Fruit fly (Drosophila melanogaster) whole organism, embryonic: ENCODE results near the gene Nf-YC.

Experiments used
- Abd-B ChIP-seq: fragments of 200-800 bp; sonication (Bioruptor generic); optimal IDR thresholded peaks from 2 replicates; lab custom pipeline; 2018; ENCODE audit warnings: missing biosample characterization, mild to moderate bottlenecking, missing genetic modification characterization, moderate library complexity
- CG10366 ChIP-seq: fragments of 200-800 bp; sonication (Bioruptor generic); IDR thresholded peaks from 2 replicates; pipeline ENCODE4 v1.3.6; 2022; ENCODE audit warnings: missing biosample characterization, missing genetic modification characterization
- CG12391 ChIP-seq: fragments of 200-800 bp; sonication (Bioruptor generic); optimal IDR thresholded peaks from 3 replicates; lab custom pipeline; 2018; ENCODE audit warnings: missing biosample characterization, mild to moderate bottlenecking, missing genetic modification characterization, moderate library complexity
- CG13624 ChIP-seq: fragments of 200-800 bp; sonication (Bioruptor generic); optimal IDR thresholded peaks from 2 replicates; lab custom pipeline; 2016; ENCODE audit warnings: missing biosample characterization, missing genetic modification characterization
- CG13775 ChIP-seq: fragments of 200-800 bp; sonication (Bioruptor generic); optimal IDR thresholded peaks from 3 replicates; lab custom pipeline; 2017; ENCODE audit warnings: missing biosample characterization, mild to moderate bottlenecking, missing genetic modification characterization
- CG14667 ChIP-seq: fragments of 200-800 bp; sonication (Bioruptor generic); IDR thresholded peaks from 2 replicates; pipeline ENCODE4 v1.3.6; 2022; ENCODE audit warnings: missing biosample characterization, missing genetic modification characterization
- CG17385 ChIP-seq: fragments of 200-800 bp; sonication (Bioruptor generic); optimal IDR thresholded peaks from 3 replicates; lab custom pipeline; 2018; ENCODE audit warnings: missing biosample characterization, mild to moderate bottlenecking, missing genetic modification characterization
- CG18599 ChIP-seq: fragments of 200-800 bp; sonication (Bioruptor generic); optimal IDR thresholded peaks from 3 replicates; lab custom pipeline; 2017; ENCODE audit warnings: missing biosample characterization, missing genetic modification characterization, mild to moderate bottlenecking, moderate library complexity, missing genetic modification reagents
- CG2120 ChIP-seq: fragments of 200-800 bp; sonication (Bioruptor generic); optimal IDR thresholded peaks from 3 replicates; lab custom pipeline; 2016; ENCODE audit warnings: missing biosample characterization, missing genetic modification characterization
- CG2678 ChIP-seq: fragments of 200-800 bp; sonication (Bioruptor generic); optimal IDR thresholded peaks from 3 replicates; lab custom pipeline; 2019; ENCODE audit warnings: missing biosample characterization, mild to moderate bottlenecking, missing genetic modification characterization, moderate library complexity
- CG31441 ChIP-seq: fragments of 200-800 bp; sonication (Bioruptor generic); IDR thresholded peaks from 2 replicates; pipeline ENCODE4 v1.3.6; 2022; ENCODE audit warnings: missing biosample characterization, missing genetic modification characterization
- CG7556 ChIP-seq: fragments of 200-800 bp; sonication (Bioruptor generic); optimal IDR thresholded peaks from 2 replicates; lab custom pipeline; 2017; ENCODE audit warnings: missing biosample characterization, mild to moderate bottlenecking, missing genetic modification characterization
- CG8924 ChIP-seq: fragments of 200-800 bp; optimal IDR thresholded peaks from 3 replicates; lab custom pipeline; 2019; ENCODE audit warnings: missing biosample characterization, mild to moderate bottlenecking, missing genetic modification characterization, moderate library complexity
- CG8944 ChIP-seq: fragments of 200-800 bp; sonication (Bioruptor generic); optimal IDR thresholded peaks from 3 replicates; lab custom pipeline; 2016; ENCODE audit warnings: missing biosample characterization, missing genetic modification characterization
- CG9215 ChIP-seq: fragments of 200-800 bp; sonication (Bioruptor generic); IDR thresholded peaks from 2 replicates; pipeline ENCODE4 v1.3.6; 2022; ENCODE audit warnings: missing biosample characterization, missing genetic modification characterization
- CG9609 ChIP-seq: fragments of 200-800 bp; sonication (Bioruptor generic); optimal IDR thresholded peaks from 3 replicates; lab custom pipeline; 2016; ENCODE audit warnings: missing biosample characterization, missing genetic modification characterization
- CG9817 ChIP-seq: fragments of 200-800 bp; sonication (Bioruptor generic); optimal IDR thresholded peaks from 2 replicates; lab custom pipeline; 2018; ENCODE audit warnings: missing biosample characterization, mild to moderate bottlenecking, missing genetic modification characterization, moderate library complexity
- CoRest ChIP-seq: fragments of 200-800 bp; sonication (Bioruptor generic); optimal IDR thresholded peaks from 3 replicates; lab custom pipeline; 2018; ENCODE audit warnings: missing biosample characterization, mild to moderate bottlenecking, missing genetic modification characterization, moderate library complexity
- D19B ChIP-seq: fragments of 200-800 bp; sonication (Bioruptor generic); optimal IDR thresholded peaks from 2 replicates; lab custom pipeline; 2017; ENCODE audit warnings: missing biosample characterization, mild to moderate bottlenecking, missing genetic modification characterization
- Dfd ChIP-seq, 2 experiments: fragments of >200 bp; optimal IDR thresholded peaks; 2 replicates each; lab custom pipeline; 2017; ENCODE audit warnings: missing biosample characterization in 2 of 2, missing genetic modification characterization in 2 of 2
- Eip74EF ChIP-seq, 2 experiments: fragments of 200-800 bp in 1 of 2; fragments of >200 bp in 1 of 2; sonication (Bioruptor generic) in 1 of 2; optimal IDR thresholded peaks; 2 replicates each; lab custom pipeline; 2017 to 2019; ENCODE audit warnings: missing biosample characterization in 2 of 2, missing genetic modification characterization in 2 of 2, mild to moderate bottlenecking in 1 of 2, moderate library complexity in 1 of 2
- Hr3 ChIP-seq: fragments of 200-800 bp; sonication (Bioruptor generic); optimal IDR thresholded peaks from 3 replicates; lab custom pipeline; 2016; ENCODE audit warnings: missing biosample characterization, missing genetic modification characterization
- Lhr ChIP-seq: fragments of 200-800 bp; sonication (Bioruptor generic); optimal IDR thresholded peaks from 3 replicates; lab custom pipeline; 2017; ENCODE audit warnings: mild to moderate bottlenecking, missing biosample characterization, missing genetic modification reagents, missing genetic modification characterization
- Mad ChIP-seq: fragments of 200-800 bp; sonication (Bioruptor generic); optimal IDR thresholded peaks from 2 replicates; lab custom pipeline; 2016; ENCODE audit warnings: missing biosample characterization, missing genetic modification characterization
- Meics ChIP-seq: fragments of 200-800 bp; sonication (Bioruptor generic); optimal IDR thresholded peaks from 2 replicates; lab custom pipeline; 2017; ENCODE audit warnings: missing biosample characterization, mild to moderate bottlenecking, missing genetic modification characterization
- Oli ChIP-seq: fragments of 200-800 bp; sonication (Bioruptor generic); optimal IDR thresholded peaks from 2 replicates; lab custom pipeline; 2018; ENCODE audit warnings: missing biosample characterization, mild to moderate bottlenecking, missing genetic modification characterization, moderate library complexity
- Rfx ChIP-seq: fragments of 200-800 bp; sonication (Bioruptor generic); IDR thresholded peaks from 2 replicates; pipeline ENCODE4 v1.3.6; 2022; ENCODE audit warnings: missing biosample characterization, missing genetic modification characterization
- Side ChIP-seq: fragments of 200-800 bp; sonication (Bioruptor generic); optimal IDR thresholded peaks from 2 replicates; lab custom pipeline; 2016; ENCODE audit warnings: missing biosample characterization, missing genetic modification characterization
- Sox102F ChIP-seq: fragments of 200-800 bp; sonication (Bioruptor generic); optimal IDR thresholded peaks from 2 replicates; lab custom pipeline; 2018; ENCODE audit warnings: missing biosample characterization, mild to moderate bottlenecking, missing genetic modification characterization, moderate library complexity
- Trl ChIP-seq, 3 experiments: fragments of >200 bp in 2 of 3; fragments of 200-800 bp in 1 of 3; sonication (Bioruptor generic) in 1 of 3; optimal IDR thresholded peaks; 2 replicates in 1 of 3; 3 replicates in 2 of 3; lab custom pipeline; 2016 to 2017; ENCODE audit warnings: missing biosample characterization in 1 of 3, missing genetic modification characterization in 1 of 3
- crc ChIP-seq: fragments of 200-800 bp; sonication (Bioruptor generic); optimal IDR thresholded peaks from 2 replicates; lab custom pipeline; 2016; ENCODE audit warnings: missing biosample characterization, missing genetic modification characterization
- dm ChIP-seq: fragments of 200-800 bp; sonication (Bioruptor generic); optimal IDR thresholded peaks from 3 replicates; lab custom pipeline; 2016; ENCODE audit warnings: missing biosample characterization, missing genetic modification characterization
- dpn ChIP-seq, 2 experiments: fragments of 200-800 bp; sonication (Bioruptor generic); optimal IDR thresholded peaks; 3 replicates each; lab custom pipeline; 2016; ENCODE audit warnings: missing biosample characterization in 2 of 2, missing genetic modification characterization in 2 of 2
- grau ChIP-seq: fragments of 200-800 bp; optimal IDR thresholded peaks from 3 replicates; lab custom pipeline; 2019; ENCODE audit warnings: missing biosample characterization, mild to moderate bottlenecking, missing genetic modification characterization, moderate library complexity
- kni ChIP-seq: fragments of 200-800 bp; sonication (Bioruptor generic); optimal IDR thresholded peaks from 3 replicates; lab custom pipeline; 2017; ENCODE audit warnings: mild to moderate bottlenecking, missing biosample characterization, missing genetic modification reagents, missing genetic modification characterization
- lab ChIP-seq: fragments of 200-800 bp; sonication (Bioruptor generic); optimal IDR thresholded peaks from 3 replicates; lab custom pipeline; 2017; ENCODE audit warnings: missing biosample characterization, missing genetic modification characterization, mild to moderate bottlenecking, moderate library complexity, missing genetic modification reagents
- lilli ChIP-seq: fragments of 200-800 bp; sonication (Bioruptor generic); optimal IDR thresholded peaks from 3 replicates; lab custom pipeline; 2016; ENCODE audit warnings: missing biosample characterization, missing genetic modification characterization
- mirr ChIP-seq: fragments of 200-800 bp; sonication (Bioruptor generic); optimal IDR thresholded peaks from 3 replicates; lab custom pipeline; 2018; ENCODE audit warnings: missing biosample characterization, mild to moderate bottlenecking, missing genetic modification characterization
- pan ChIP-seq, 4 experiments: fragments of >200 bp in 3 of 4; fragments of 200-800 bp in 1 of 4; sonication (Bioruptor generic) in 1 of 4; optimal IDR thresholded peaks in 3 of 4; IDR thresholded peaks in 1 of 4; 2 replicates each; pipeline versions ENCODE4 v1.3.6 to Lab custom; 2017 to 2022; ENCODE audit warnings: missing biosample characterization in 2 of 4, missing genetic modification characterization in 2 of 4, mixed read lengths in 1 of 4
- phol ChIP-seq: fragments of 200-800 bp; sonication (Bioruptor generic); optimal IDR thresholded peaks from 3 replicates; lab custom pipeline; 2018; ENCODE audit warnings: missing biosample characterization, mild to moderate bottlenecking, missing genetic modification characterization, moderate library complexity
- prd ChIP-seq, 3 experiments: fragments of >200 bp in 2 of 3; fragments of 200-800 bp in 1 of 3; sonication (Bioruptor generic) in 1 of 3; optimal IDR thresholded peaks in 2 of 3; IDR thresholded peaks in 1 of 3; 2 replicates in 2 of 3; 3 replicates in 1 of 3; pipeline versions ENCODE4 v1.3.6 to Lab custom; 2017 to 2022; ENCODE audit warnings: missing biosample characterization in 1 of 3, missing genetic modification characterization in 1 of 3
- ranshi ChIP-seq: fragments of 200-800 bp; sonication (Bioruptor generic); IDR thresholded peaks from 2 replicates; pipeline ENCODE4 v1.3.6; 2022; ENCODE audit warnings: missing biosample characterization, missing genetic modification characterization
- sens ChIP-seq: fragments of 200-800 bp; sonication (Bioruptor generic); peaks from one replicate; lab custom pipeline; 2016; ENCODE audit warnings: missing biosample characterization, missing genetic modification characterization
- slbo ChIP-seq: fragments of 200-800 bp; sonication (Bioruptor generic); IDR thresholded peaks from 2 replicates; pipeline ENCODE4 v1.3.6; 2022; ENCODE audit warnings: missing biosample characterization, missing genetic modification characterization
- sob ChIP-seq: fragments of 200-800 bp; sonication (Bioruptor generic); IDR thresholded peaks from 2 replicates; pipeline ENCODE4 v1.3.6; 2022; ENCODE audit warnings: missing biosample characterization, missing genetic modification characterization
- sqz ChIP-seq: fragments of 200-800 bp; sonication (Bioruptor generic); optimal IDR thresholded peaks from 3 replicates; lab custom pipeline; 2018; ENCODE audit warnings: missing biosample characterization, mild to moderate bottlenecking, missing genetic modification characterization
- z ChIP-seq: fragments of 200-800 bp; sonication (Bioruptor generic); IDR thresholded peaks from 3 replicates; pipeline ENCODE4 v1.3.6; 2022; ENCODE audit warnings: missing biosample characterization, missing genetic modification characterization

The Nf-YC gene

DNA sequence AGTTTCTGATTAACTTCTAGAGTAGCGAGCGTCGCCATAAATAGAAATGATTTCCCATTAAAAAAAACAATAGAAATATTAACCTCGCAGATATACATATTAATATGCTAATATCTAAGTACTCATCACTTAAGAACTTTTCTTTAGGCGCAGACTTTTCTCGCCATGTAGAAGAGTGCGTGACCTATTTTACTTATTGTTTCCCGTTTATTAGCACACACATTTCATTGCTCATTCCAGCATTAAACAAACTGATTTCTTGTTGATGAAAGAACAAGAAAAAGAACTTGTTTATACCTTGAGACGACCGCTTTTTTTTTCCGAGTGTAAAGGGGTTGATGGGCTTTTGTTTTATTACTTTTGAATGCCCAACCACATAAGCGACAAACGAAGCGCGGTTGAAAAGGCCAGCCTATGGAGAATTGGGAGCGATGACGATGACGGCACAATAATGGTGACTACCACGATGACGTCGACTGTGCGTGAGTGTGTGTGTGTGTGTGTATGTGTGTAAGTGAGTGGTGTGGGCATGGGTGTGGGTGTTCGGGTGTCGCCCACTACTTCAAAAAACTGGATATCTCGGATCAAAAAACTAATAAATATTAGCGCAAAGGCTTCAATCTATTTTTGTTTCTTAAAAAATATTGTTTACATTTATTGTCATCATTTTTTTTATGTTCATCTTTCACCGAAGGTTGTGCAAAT, 24.6 kb downstream of the Nf-YC start (continued):
- peak; percentile 13 for TF ChIP-seq grau (tag; lab: Kevin White, UChicago)
- peak; percentile 52 for TF ChIP-seq Sox102F (GFP tag; lab: Kevin White, UChicago)
- peak; percentile 30 for TF ChIP-seq CG7556 (GFP tag; lab: Kevin White, UChicago)
- TF ChIP-seq CG31441 = 0 out of 2 replicates have a peak, but pooled peaks have one; percentile 26
- TF ChIP-seq CG9817 = peak; percentile 0
- peak; percentile 48 for TF ChIP-seq CG2678 (tag; lab: Kevin White, UChicago)
- TF ChIP-seq D19B (GFP tag; lab: Kevin White, UChicago) = peak; percentile 11
- peak; percentile 18 for TF ChIP-seq CG13775
- peak; percentile 31 for TF ChIP-seq Rfx (GFP tag; lab: Robert Waterston, UW)
- TF ChIP-seq Abd-B = peak; percentile 55
- no peak for TF ChIP-seq sqz (GFP tag; lab: Kevin White, UChicago)
- TF ChIP-seq pan (optimal IDR thresholded peaks at IDR 0.05; lab: Kevin White, UChicago) = no peak
- TF ChIP-seq pan (GFP tag; optimal IDR thresholded peaks at IDR 0.05 in 1 of 2, IDR thresholded peaks at IDR 0.05 in 1 of 2) = peak in 1 of 2 experiments; percentile 19
- peak; percentile 18 for TF ChIP-seq CG8924 (tag; lab: Kevin White, UChicago)
- no peak for TF ChIP-seq Lhr (GFP tag; lab: Kevin White, UChicago)
- TF ChIP-seq CG8944 (GFP tag; lab: Kevin White, UChicago) = peak; percentile 5
- TF ChIP-seq CG14667 (GFP tag; lab: Robert Waterston, UW) = 0 out of 2 replicates have a peak, but pooled peaks have one; percentile 24
- TF ChIP-seq sob = 0 out of 2 replicates have a peak, but pooled peaks have one; percentile 47
- TF ChIP-seq dm (GFP tag; lab: Kevin White, UChicago) = no peak
- no peak for TF ChIP-seq prd (optimal IDR thresholded peaks at IDR 0.05; lab: Kevin White, UChicago)
- TF ChIP-seq prd (GFP tag; IDR thresholded peaks at IDR 0.05; lab: Robert Waterston, UW) = peak; percentile 10; the same call in 1 of the 3 replicates
- peak; percentile 3 for TF ChIP-seq Side (GFP tag; lab: Kevin White, UChicago)
- peak; percentile 43 for TF ChIP-seq CG13624 (GFP tag; lab: Kevin White, UChicago)
- peak; percentile 3 for TF ChIP-seq CG17385
- TF ChIP-seq kni (GFP tag; lab: Kevin White, UChicago) = peak; percentile 3
- TF ChIP-seq dpn (GFP tag; optimal IDR thresholded peaks at IDR 0.05; lab: Kevin White, UChicago) = peak; percentile 7 to 46
- peak; percentile 28; the same call in 1 of the 2 replicates for TF ChIP-seq slbo
- peak; percentile 31 for TF ChIP-seq lilli (GFP tag; lab: Kevin White, UChicago)
- no peak for TF ChIP-seq CG9215 (GFP tag; lab: Robert Waterston, UW)
- no peak for TF ChIP-seq CG10366 (GFP tag; lab: Robert Waterston, UW)
- TF ChIP-seq Meics (GFP tag; lab: Kevin White, UChicago) = peak; percentile 8
- TF ChIP-seq ranshi (GFP tag; lab: Robert Waterston, UW) = no peak
- TF ChIP-seq CG2120 (GFP tag; lab: Kevin White, UChicago) = peak; percentile 49
- TF ChIP-seq Mad (GFP tag; lab: Kevin White, UChicago) = no peak
- peak in 1 of 2 experiments; percentile 39 for TF ChIP-seq Eip74EF (GFP tag; optimal IDR thresholded peaks at IDR 0.05; lab: Kevin White, UChicago)
- no peak for TF ChIP-seq z (GFP tag; lab: Robert Waterston, UW)
- peak; percentile 7 for TF ChIP-seq CG18599 (GFP tag; lab: Kevin White, UChicago)
- peak; percentile 70 for TF ChIP-seq sens (GFP tag; lab: Kevin White, UChicago)
- no peak for TF ChIP-seq Trl (optimal IDR thresholded peaks at IDR 0.05; lab: Kevin White, UChicago)
- TF ChIP-seq Trl (GFP tag; optimal IDR thresholded peaks at IDR 0.05; lab: Kevin White, UChicago) = peak; percentile 13
- TF ChIP-seq Hr3 = peak; percentile 21
- peak; percentile 38 for TF ChIP-seq lab (GFP tag; lab: Kevin White, UChicago)
- no peak for TF ChIP-seq mirr (GFP tag; lab: Kevin White, UChicago)
- peak; percentile 25 for TF ChIP-seq CG9609 (GFP tag; lab: Kevin White, UChicago)
- TF ChIP-seq phol (tag; lab: Kevin White, UChicago) = peak; percentile 13
- TF ChIP-seq CG12391 (tag; lab: Kevin White, UChicago) = peak; percentile 13
- TF ChIP-seq Oli = peak; percentile 19
- TF ChIP-seq crc (GFP tag; lab: Kevin White, UChicago) = peak; percentile 10
- TF ChIP-seq Dfd (GFP tag; optimal IDR thresholded peaks at IDR 0.05; lab: Kevin White, UChicago) = no peak
- TF ChIP-seq CoRest = peak; percentile 43
